Fruit fly (Drosophila melanogaster) Kc167 (cell line): ENCODE results near the gene CG5280.

Source experiments
- Myc ChIP-seq: fragments of >200 bp; optimal IDR thresholded peaks from 2 replicates; lab custom pipeline; 2017; ENCODE audit warnings: missing external identifiers
- Sin3A ChIP-seq: fragments of >200 bp; optimal IDR thresholded peaks from 2 replicates; lab custom pipeline; 2018; ENCODE audit warnings: missing external identifiers
- h ChIP-seq: fragments of >200 bp; optimal IDR thresholded peaks from 3 replicates; lab custom pipeline; 2018; ENCODE audit warnings: missing external identifiers
- insv ChIP-seq: fragments of >200 bp; optimal IDR thresholded peaks from 3 replicates; lab custom pipeline; 2018; ENCODE audit warnings: missing external identifiers
- psq ChIP-seq: fragments of >200 bp; optimal IDR thresholded peaks from 2 replicates; lab custom pipeline; 2017; ENCODE audit warnings: missing external identifiers
- ttk ChIP-seq: sonication (Bioruptor generic); optimal IDR thresholded peaks from 2 replicates; lab custom pipeline; 2017; ENCODE audit warnings: missing external identifiers

CG5280 gene

dm6 chr3L:9020436-9021370 is 30.7 kb upstream of the CG5280 start:
- TF ChIP-seq ttk (lab: Kevin White, UChicago) = no peak
- no peak for TF ChIP-seq insv (lab: Kevin White, UChicago)
- TF ChIP-seq psq (lab: Kevin White, UChicago) = no peak
- TF ChIP-seq h (lab: Kevin White, UChicago) = no peak
- no peak for TF ChIP-seq Sin3A (lab: Kevin White, UChicago)
- no peak for TF ChIP-seq Myc (lab: Kevin White, UChicago)

dm6 chr3L:9019196-9019662 is 29.2 kb upstream of the CG5280 start, which contains the start of gene Doc2:
Doc2 (minus strand) TSS chr3L:9019246.
- TF ChIP-seq ttk (lab: Kevin White, UChicago) = no peak
- TF ChIP-seq h (lab: Kevin White, UChicago) = no peak
- no peak for TF ChIP-seq psq (lab: Kevin White, UChicago)
- no peak for TF ChIP-seq Sin3A (lab: Kevin White, UChicago)
- no peak for TF ChIP-seq Myc (lab: Kevin White, UChicago)
- TF ChIP-seq insv (lab: Kevin White, UChicago) = no peak

dm6 chr3L:9017414-9017813 is 27.4 kb upstream of the CG5280 start:
- no peak for TF ChIP-seq insv (lab: Kevin White, UChicago)
- no peak for TF ChIP-seq Myc (lab: Kevin White, UChicago)
- no peak for TF ChIP-seq ttk (lab: Kevin White, UChicago)
- no peak for TF ChIP-seq psq (lab: Kevin White, UChicago)
- TF ChIP-seq h (lab: Kevin White, UChicago) = no peak
- no peak for TF ChIP-seq Sin3A (lab: Kevin White, UChicago)

dm6 chr3L:9013745-9014144 is 23.7 kb upstream of the CG5280 start:
- TF ChIP-seq Sin3A (lab: Kevin White, UChicago) (no peak), insv (lab: Kevin White, UChicago) (no peak), ttk (lab: Kevin White, UChicago) (no peak), h (lab: Kevin White, UChicago) (no peak)

dm6 chr3L:9011485-9012389 is 21.7 kb upstream of the CG5280 start:
- TF ChIP-seq ttk (lab: Kevin White, UChicago) (no peak), h (lab: Kevin White, UChicago) (no peak), psq (lab: Kevin White, UChicago) (no peak), Myc (lab: Kevin White, UChicago) (no peak), insv (lab: Kevin White, UChicago) (no peak), Sin3A (lab: Kevin White, UChicago) (no peak)

dm6 chr3L:9009738-9010137 is 19.7 kb upstream of the CG5280 start, which contains the start of gene CG5194:
CG5194 (minus strand) TSS chr3L:9009838.
- TF ChIP-seq h (lab: Kevin White, UChicago) (no peak), psq (lab: Kevin White, UChicago) (no peak), insv (lab: Kevin White, UChicago) (no peak), Sin3A (lab: Kevin White, UChicago) (no peak), Myc (lab: Kevin White, UChicago) (no peak), ttk (lab: Kevin White, UChicago) (no peak)

dm6 chr3L:9004788-9005246 is 14.8 kb upstream of the CG5280 start, which contains the start of gene Doc3:
Doc3 (plus strand) TSS chr3L:9005196.
- TF ChIP-seq Sin3A (lab: Kevin White, UChicago) (no peak), ttk (lab: Kevin White, UChicago) (no peak), psq (lab: Kevin White, UChicago) (no peak), insv (lab: Kevin White, UChicago) (no peak), h (lab: Kevin White, UChicago) (no peak), Myc (lab: Kevin White, UChicago) (no peak)

- no peak for TF ChIP-seq psq (lab: Kevin White, UChicago)
- TF ChIP-seq Sin3A (lab: Kevin White, UChicago) = no peak
- TF ChIP-seq ttk (lab: Kevin White, UChicago) = no peak
- TF ChIP-seq Myc (lab: Kevin White, UChicago) = no peak
- no peak for TF ChIP-seq insv (lab: Kevin White, UChicago)
- TF ChIP-seq h (lab: Kevin White, UChicago) = no peak
These were observed 13.3 kb upstream of the CG5280 start for dm6 chr3L:9003369-9003768.

dm6 chr3L:9002527-9002926 is 12.5 kb upstream of the CG5280 start:
- TF ChIP-seq insv (lab: Kevin White, UChicago) = no peak
- no peak for TF ChIP-seq Sin3A (lab: Kevin White, UChicago)
- TF ChIP-seq h (lab: Kevin White, UChicago) = no peak
- TF ChIP-seq ttk (lab: Kevin White, UChicago) = no peak
- TF ChIP-seq Myc (lab: Kevin White, UChicago) = no peak
- TF ChIP-seq psq (lab: Kevin White, UChicago) = no peak

dm6 chr3L:8997686-8998239 is 7.7 kb upstream of the CG5280 start, which contains the start of the genes smg and CG5087:
smg (minus strand) TSS chr3L:8997989.
CG5087 (plus strand) TSS chr3L:8998184.
- TF ChIP-seq Myc (lab: Kevin White, UChicago) (no peak), ttk (lab: Kevin White, UChicago) (no peak), psq (lab: Kevin White, UChicago) (no peak), h (lab: Kevin White, UChicago) (no peak), Sin3A (lab: Kevin White, UChicago) (no peak), insv (lab: Kevin White, UChicago) (no peak)
